Worm (Caenorhabditis elegans) whole organism, late embryonic: ENCODE measurements around the gene ceh-48.

ENCODE experiments used
- K02D7.2 ChIP-seq: sonication (generic microtip); optimal IDR thresholded peaks from 2 replicates; lab custom pipeline; 2017; ENCODE audit warnings: mild to moderate bottlenecking, missing genetic modification characterization, missing compliant biosample characterization
- Y22D7AL.16 ChIP-seq: sonication (generic microtip); optimal IDR thresholded peaks from 2 replicates; lab custom pipeline; 2016; ENCODE audit warnings: missing genetic modification characterization, missing compliant biosample characterization
- ceh-14 ChIP-seq: sonication (generic microtip); optimal IDR thresholded peaks from 2 replicates; lab custom pipeline; 2016; ENCODE audit warnings: missing genotype, missing genetic modification characterization, missing compliant biosample characterization
- ceh-2 ChIP-seq: sonication (generic microtip); optimal IDR thresholded peaks from 2 replicates; lab custom pipeline; 2016; ENCODE audit warnings: missing genotype, missing genetic modification characterization, missing compliant biosample characterization
- ceh-30 ChIP-seq: fragments of 150-350 bp; optimal IDR thresholded peaks from 2 replicates; lab custom pipeline; 2014; ENCODE audit warnings: missing biosample characterization, missing genetic modification characterization
- ceh-31 ChIP-seq: sonication (generic microtip); optimal IDR thresholded peaks from 2 replicates; lab custom pipeline; 2016; ENCODE audit warnings: missing genetic modification characterization, missing compliant biosample characterization
- ceh-34 ChIP-seq: sonication (generic microtip); optimal IDR thresholded peaks from 2 replicates; lab custom pipeline; 2016; ENCODE audit warnings: mild to moderate bottlenecking, missing genetic modification characterization, missing compliant biosample characterization
- ceh-45 ChIP-seq: fragments of 200-800 bp; sonication (Bioruptor generic); IDR thresholded peaks from 2 replicates; pipeline ENCODE4 v1.3.6; 2022; ENCODE audit warnings: missing genetic modification reagents, missing genetic modification characterization, missing compliant biosample characterization
- ceh-48 ChIP-seq: sonication (generic microtip); optimal IDR thresholded peaks from 2 replicates; lab custom pipeline; 2016; ENCODE audit warnings: missing genetic modification characterization, inconsistent platforms, missing compliant biosample characterization
- ceh-6 ChIP-seq: fragments of 200-800 bp; sonication (Bioruptor generic); optimal IDR thresholded peaks from 2 replicates; lab custom pipeline; 2018; ENCODE audit warnings: mild to moderate bottlenecking, missing genetic modification characterization, missing compliant biosample characterization
- ets-4 ChIP-seq: sonication (generic microtip); optimal IDR thresholded peaks from 2 replicates; lab custom pipeline; 2016; ENCODE audit warnings: missing genetic modification characterization, missing compliant biosample characterization
- eyg-1 ChIP-seq: sonication (generic microtip); optimal IDR thresholded peaks from 2 replicates; lab custom pipeline; 2016; ENCODE audit warnings: missing genotype, missing genetic modification characterization, missing compliant biosample characterization
- fkh-10 ChIP-seq: fragments of 150-350 bp; optimal IDR thresholded peaks from 2 replicates; lab custom pipeline; 2014; ENCODE audit warnings: missing biosample characterization, missing genetic modification reagents, missing genetic modification characterization
- fkh-6 ChIP-seq: sonication (generic microtip); optimal IDR thresholded peaks from 2 replicates; lab custom pipeline; 2016; ENCODE audit warnings: missing genetic modification characterization, missing compliant biosample characterization
- gmeb-2 ChIP-seq: sonication (generic microtip); optimal IDR thresholded peaks from 2 replicates; lab custom pipeline; 2016; ENCODE audit warnings: missing genetic modification characterization, inconsistent platforms, missing compliant biosample characterization
- hlh-30 ChIP-seq: sonication (generic microtip); optimal IDR thresholded peaks from 2 replicates; lab custom pipeline; 2017; ENCODE audit warnings: antibody characterized with exemption, missing genetic modification characterization, missing compliant biosample characterization; ENCODE audit not compliant: insufficient read depth
- hlh-6 ChIP-seq: sonication (generic microtip); optimal IDR thresholded peaks from 2 replicates; lab custom pipeline; 2016; ENCODE audit warnings: missing genotype, missing genetic modification characterization, missing compliant biosample characterization
- hlh-8 ChIP-seq: sonication (generic microtip); optimal IDR thresholded peaks from 2 replicates; lab custom pipeline; 2016; ENCODE audit warnings: missing genotype, missing genetic modification characterization, missing compliant biosample characterization
- lim-6 ChIP-seq: sonication (generic microtip); optimal IDR thresholded peaks from 2 replicates; lab custom pipeline; 2016; ENCODE audit warnings: missing genetic modification characterization, missing compliant biosample characterization
- madf-2 ChIP-seq: sonication (generic microtip); optimal IDR thresholded peaks from 2 replicates; lab custom pipeline; 2017; ENCODE audit warnings: missing genetic modification characterization, missing compliant biosample characterization
- nfya-1 ChIP-seq: sonication (generic microtip); optimal IDR thresholded peaks from 2 replicates; lab custom pipeline; 2017; ENCODE audit warnings: missing genetic modification characterization, mild to moderate bottlenecking, missing compliant biosample characterization, antibody characterized with exemption, moderate library complexity
- nhr-11 ChIP-seq: fragments of 150-350 bp; optimal IDR thresholded peaks from 2 replicates; lab custom pipeline; 2014; ENCODE audit warnings: missing biosample characterization, missing genetic modification characterization
- nhr-232 ChIP-seq: sonication (generic microtip); optimal IDR thresholded peaks from 2 replicates; lab custom pipeline; 2016; ENCODE audit warnings: missing genetic modification characterization, missing compliant biosample characterization
- npax-4 ChIP-seq: sonication (generic microtip); optimal IDR thresholded peaks from 2 replicates; lab custom pipeline; 2016; ENCODE audit warnings: missing genetic modification characterization, missing compliant biosample characterization
- pag-3 ChIP-seq: sonication (generic microtip); optimal IDR thresholded peaks from 2 replicates; lab custom pipeline; 2016; ENCODE audit warnings: missing compliant biosample characterization, missing genetic modification characterization, borderline replicate concordance
- pat-9 ChIP-seq: fragments of 200-800 bp; sonication (Bioruptor generic); optimal IDR thresholded peaks from 2 replicates; lab custom pipeline; 2018; ENCODE audit warnings: mild to moderate bottlenecking, missing genetic modification characterization, moderate library complexity, missing compliant biosample characterization
- pax-1 ChIP-seq: fragments of 150-350 bp; optimal IDR thresholded peaks from 2 replicates; lab custom pipeline; 2014; ENCODE audit warnings: missing biosample characterization, missing genetic modification characterization
- pros-1 ChIP-seq: fragments of 150-350 bp; optimal IDR thresholded peaks from 2 replicates; lab custom pipeline; 2014; ENCODE audit warnings: missing biosample characterization, missing genetic modification reagents, missing genetic modification characterization
- ref-2 ChIP-seq: sonication (generic microtip); optimal IDR thresholded peaks from 2 replicates; lab custom pipeline; 2016; ENCODE audit warnings: missing genetic modification characterization, missing compliant biosample characterization
- rnt-1 ChIP-seq: sonication (generic microtip); optimal IDR thresholded peaks from 2 replicates; lab custom pipeline; 2016; ENCODE audit warnings: missing genetic modification characterization, missing compliant biosample characterization
- sdc-2 ChIP-seq: sonication (generic microtip); optimal IDR thresholded peaks from 2 replicates; lab custom pipeline; 2016; ENCODE audit warnings: missing genotype, missing genetic modification characterization, missing compliant biosample characterization
- sox-4 ChIP-seq: sonication (generic microtip); optimal IDR thresholded peaks from 2 replicates; lab custom pipeline; 2017; ENCODE audit warnings: mild to moderate bottlenecking, missing genetic modification characterization, inconsistent platforms, missing compliant biosample characterization
- tbx-2 ChIP-seq: sonication (generic microtip); optimal IDR thresholded peaks from 2 replicates; lab custom pipeline; 2016; ENCODE audit warnings: missing genetic modification characterization, missing compliant biosample characterization
- tbx-7 ChIP-seq: sonication (generic microtip); optimal IDR thresholded peaks from 2 replicates; lab custom pipeline; 2016; ENCODE audit warnings: missing genotype, missing genetic modification characterization, missing compliant biosample characterization
- ttx-3 ChIP-seq: sonication (generic microtip); optimal IDR thresholded peaks from 2 replicates; lab custom pipeline; 2016; ENCODE audit warnings: missing genetic modification reagents, missing genetic modification characterization, missing compliant biosample characterization
- unc-3 ChIP-seq, 2 experiments: fragments of 200-800 bp in 1 of 2; sonication (Bioruptor generic) in 1 of 2; sonication (generic microtip) in 1 of 2; conservative IDR thresholded peaks in 1 of 2; optimal IDR thresholded peaks in 1 of 2; 2 replicates each; pipeline versions ENCODE4 v1.3.6 to Lab custom; 2016 to 2022; ENCODE audit warnings: missing compliant biosample characterization in 2 of 2, missing genetic modification characterization in 2 of 2, missing genetic modification reagents in 1 of 2
- unc-42 ChIP-seq: sonication (generic microtip); optimal IDR thresholded peaks from 2 replicates; lab custom pipeline; 2016; ENCODE audit warnings: missing genotype, missing genetic modification characterization, missing compliant biosample characterization
- unc-86 ChIP-seq: sonication (generic microtip); optimal IDR thresholded peaks from 2 replicates; lab custom pipeline; 2016; ENCODE audit warnings: missing genetic modification characterization, missing compliant biosample characterization
- zip-5 ChIP-seq: sonication (generic microtip); optimal IDR thresholded peaks from 2 replicates; lab custom pipeline; 2016; ENCODE audit warnings: missing genetic modification characterization, missing compliant biosample characterization

ceh-48 gene

DNA sequence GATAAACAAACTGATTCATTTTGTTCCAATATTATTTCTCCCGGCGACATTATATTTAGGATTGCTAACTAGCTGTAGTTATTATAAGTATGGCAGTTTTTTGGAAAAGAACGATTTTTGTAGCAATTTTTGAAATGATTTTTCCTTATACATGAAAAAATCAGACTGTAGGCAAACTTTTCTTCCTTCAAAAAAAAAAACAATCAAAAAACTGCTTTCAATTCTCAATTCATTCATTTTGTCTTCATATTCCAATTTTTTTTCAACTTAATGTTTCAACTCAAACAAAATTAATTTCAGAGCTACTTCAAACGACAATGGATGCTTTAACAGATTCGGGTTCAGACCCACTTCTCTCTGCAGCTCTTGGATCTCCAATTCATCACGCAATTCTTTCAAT is at the start of gene ceh-48:
ceh-48 (plus strand) TSS at position 301 of the 400 bp plus-strand sequence.
- TF ChIP-seq nhr-11 (tag; lab: Kevin White, UChicago) (no peak), gmeb-2 (tag; lab: Kevin White, UChicago) (no peak), ceh-2 (tag; lab: Kevin White, UChicago) (no peak), ceh-14 (tag; lab: Kevin White, UChicago) (no peak), ref-2 (tag; lab: Kevin White, UChicago) (no peak), unc-3 (GFP tag; conservative IDR thresholded peaks at IDR 0.05; lab: Robert Waterston, UW) (no peak), unc-3 (tag; optimal IDR thresholded peaks at IDR 0.05; lab: Kevin White, UChicago) (no peak), hlh-30 (tag; lab: Kevin White, UChicago) (no peak), K02D7.2 (tag; lab: Kevin White, UChicago) (no peak), nhr-232 (no peak), zip-5 (tag; lab: Kevin White, UChicago) (no peak), pag-3 (tag; lab: Kevin White, UChicago) (no peak), ttx-3 (tag; lab: Kevin White, UChicago) (no peak), hlh-6 (tag; lab: Kevin White, UChicago) (no peak), ceh-30 (tag; lab: Kevin White, UChicago) (no peak), Y22D7AL.16 (no peak), tbx-7 (tag; lab: Kevin White, UChicago) (no peak), unc-86 (tag; lab: Kevin White, UChicago) (no peak)

DNA sequence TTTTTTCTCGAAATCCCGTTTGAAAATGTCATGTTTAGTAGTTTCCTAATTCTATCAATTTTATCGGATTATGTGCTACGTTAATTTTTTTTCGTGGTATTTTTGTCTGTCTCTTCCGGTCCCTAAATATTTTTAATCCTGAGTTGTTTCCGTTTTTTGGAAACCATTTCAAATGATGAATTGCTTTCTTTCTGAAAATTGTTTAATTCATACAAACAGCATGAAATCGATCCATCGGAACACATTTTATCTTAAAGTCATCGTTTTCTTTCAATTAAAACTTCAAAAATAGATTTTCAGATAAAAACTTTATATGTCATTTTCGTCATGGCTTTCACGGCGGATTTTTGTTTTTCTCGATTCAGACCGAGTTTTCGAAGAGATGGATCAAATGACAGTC is 49.5 kb upstream of the ceh-48 start, which contains the start of gene spd-3:
spd-3 (plus strand) TSS at position 301 of the 400 bp plus-strand sequence.
- no peak for TF ChIP-seq lim-6 (tag; lab: Kevin White, UChicago)
- TF ChIP-seq ceh-34 (tag; lab: Kevin White, UChicago), result no peak
- TF ChIP-seq hlh-30 (tag; lab: Kevin White, UChicago), result no peak
- TF ChIP-seq hlh-6 (tag; lab: Kevin White, UChicago), result no peak
- TF ChIP-seq pag-3 (tag; lab: Kevin White, UChicago), result no peak
- no peak for TF ChIP-seq madf-2 (tag; lab: Kevin White, UChicago)
- no peak for TF ChIP-seq sdc-2 (tag; lab: Kevin White, UChicago)
- TF ChIP-seq ceh-30 (tag; lab: Kevin White, UChicago), result no peak
- no peak for TF ChIP-seq ets-4 (tag; lab: Kevin White, UChicago)
- no peak for TF ChIP-seq hlh-8

DNA sequence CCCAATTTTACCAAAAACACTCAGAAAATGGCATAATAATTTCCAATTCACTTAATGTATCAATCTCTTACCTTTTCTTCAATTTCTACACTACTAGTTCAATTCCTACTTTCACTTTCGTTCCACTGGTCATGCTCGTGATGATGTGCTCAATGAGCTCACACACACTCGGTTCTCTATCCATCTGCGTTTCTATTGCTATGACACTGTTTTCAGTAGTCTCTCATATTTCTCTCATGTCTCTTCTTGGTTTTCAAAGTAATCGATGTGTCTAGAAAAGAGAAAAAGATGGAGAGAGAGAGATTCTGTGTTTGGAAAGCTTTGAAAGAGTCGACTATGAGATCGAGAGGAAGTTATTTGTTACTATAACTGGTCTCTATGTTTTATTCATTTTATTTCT is 44.7 kb upstream of the ceh-48 start:
- peak; percentile 62 for TF ChIP-seq hlh-30 (tag; lab: Kevin White, UChicago)
- no peak for TF ChIP-seq gmeb-2 (tag; lab: Kevin White, UChicago)
- TF ChIP-seq Y22D7AL.16, result no peak
- TF ChIP-seq pax-1, result peak; percentile 91
- no peak for TF ChIP-seq pat-9 (tag; lab: Kevin White, UChicago)
- peak; percentile 54 for TF ChIP-seq ceh-31 (tag; lab: Kevin White, UChicago)
- TF ChIP-seq ceh-48 (tag; lab: Kevin White, UChicago), result peak; percentile 53
- no peak for TF ChIP-seq fkh-6 (tag; lab: Kevin White, UChicago)
- peak; percentile 38 for TF ChIP-seq unc-42 (tag; lab: Kevin White, UChicago)
- peak; percentile 5 for TF ChIP-seq tbx-2 (tag; lab: Kevin White, UChicago)
- peak; percentile 61 for TF ChIP-seq nfya-1 (tag; lab: Kevin White, UChicago)
- TF ChIP-seq ceh-45 (GFP tag; lab: Robert Waterston, UW), result no peak
- no peak for TF ChIP-seq lim-6 (tag; lab: Kevin White, UChicago)

DNA sequence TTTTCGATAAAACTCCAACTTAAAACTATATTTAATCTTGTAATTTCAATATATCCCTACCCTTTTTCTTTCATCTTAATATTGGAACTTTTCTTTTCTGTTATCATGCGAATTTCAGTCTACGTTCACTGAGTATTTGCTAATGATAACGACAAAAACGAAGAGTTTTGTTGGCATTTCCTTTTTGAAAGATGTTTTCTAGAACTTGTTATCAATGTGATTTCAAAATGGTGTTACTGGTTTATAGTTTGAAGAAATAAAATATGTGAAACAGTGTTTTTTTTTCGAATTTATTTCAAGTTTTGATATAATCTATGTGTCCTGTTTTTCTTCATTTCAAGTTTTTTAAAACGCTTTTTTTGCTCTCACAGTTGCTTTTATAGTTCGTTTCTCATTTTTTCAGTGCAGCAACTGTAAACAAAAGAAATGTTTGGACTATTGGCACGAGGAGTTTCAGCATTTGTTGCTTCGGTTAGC is 41.5 kb upstream of the ceh-48 start, which contains the start of gene anat-1:
anat-1 (plus strand) TSS at position 427 of the 477 bp plus-strand sequence.
- TF ChIP-seq fkh-10 (GFP tag; lab: Kevin White, UChicago) (no peak), tbx-7 (tag; lab: Kevin White, UChicago) (no peak), tbx-2 (tag; lab: Kevin White, UChicago) (no peak), madf-2 (tag; lab: Kevin White, UChicago) (no peak), ceh-6 (GFP tag; lab: Kevin White, UChicago) (no peak), sox-4 (tag; lab: Kevin White, UChicago) (no peak), gmeb-2 (tag; lab: Kevin White, UChicago) (no peak), fkh-6 (tag; lab: Kevin White, UChicago) (no peak), pros-1 (tag; lab: Kevin White, UChicago) (no peak), eyg-1 (tag; lab: Kevin White, UChicago) (no peak), npax-4 (no peak), rnt-1 (tag; lab: Kevin White, UChicago) (no peak), ref-2 (tag; lab: Kevin White, UChicago) (no peak), unc-42 (tag; lab: Kevin White, UChicago) (no peak)
